Worm (Caenorhabditis elegans) whole organism, midembryonic: ENCODE results near the gene gtap-2.

Experiments
- T22C8.4 ChIP-seq: fragments of 200-800 bp; sonication (Bioruptor generic); IDR thresholded peaks from 2 replicates; pipeline ENCODE4 v1.3.6; 2022; ENCODE audit warnings: missing genetic modification characterization, missing compliant biosample characterization
- cog-1 ChIP-seq: sonication (generic microtip); optimal IDR thresholded peaks from 2 replicates; lab custom pipeline; 2016; ENCODE audit warnings: missing genetic modification characterization, missing compliant biosample characterization
- flt-1 ChIP-seq: fragments of 200-800 bp; sonication (Bioruptor generic); IDR thresholded peaks from 2 replicates; pipeline ENCODE4 v1.3.6; 2022; ENCODE audit warnings: missing genetic modification characterization, missing compliant biosample characterization
- klf-2 ChIP-seq: fragments of 200-800 bp; sonication (Bioruptor generic); conservative IDR thresholded peaks from 2 replicates; pipeline ENCODE4 v1.3.6; 2022; ENCODE audit warnings: missing genetic modification reagents, missing genetic modification characterization, missing compliant biosample characterization
- med-1 ChIP-seq: sonication (generic microtip); optimal IDR thresholded peaks from 2 replicates; lab custom pipeline; 2017; ENCODE audit warnings: missing genetic modification characterization, mild to moderate bottlenecking, missing compliant biosample characterization, antibody characterized with exemption, missing genetic modification reagents; ENCODE audit not compliant: insufficient read depth
- ref-1 ChIP-seq: fragments of 200-800 bp; sonication (Bioruptor generic); conservative IDR thresholded peaks from 2 replicates; pipeline ENCODE4 v1.3.6; 2022; ENCODE audit warnings: missing genetic modification reagents, missing genetic modification characterization, missing compliant biosample characterization
- tab-1 ChIP-seq: fragments of 200-800 bp; sonication (Bioruptor generic); IDR thresholded peaks from 2 replicates; pipeline ENCODE4 v1.3.6; 2022; ENCODE audit warnings: missing genetic modification characterization, missing compliant biosample characterization
- ztf-23 ChIP-seq: fragments of 200-800 bp; sonication (Bioruptor generic); IDR thresholded peaks from 2 replicates; pipeline ENCODE4 v1.3.6; 2022; ENCODE audit warnings: missing genetic modification reagents, missing genetic modification characterization, missing compliant biosample characterization
- ztf-29 ChIP-seq: fragments of 200-800 bp; sonication (Bioruptor generic); IDR thresholded peaks from 2 replicates; pipeline ENCODE4 v1.3.6; 2022; ENCODE audit warnings: missing genetic modification reagents, missing genetic modification characterization, missing compliant biosample characterization

gtap-2 gene

DNA sequence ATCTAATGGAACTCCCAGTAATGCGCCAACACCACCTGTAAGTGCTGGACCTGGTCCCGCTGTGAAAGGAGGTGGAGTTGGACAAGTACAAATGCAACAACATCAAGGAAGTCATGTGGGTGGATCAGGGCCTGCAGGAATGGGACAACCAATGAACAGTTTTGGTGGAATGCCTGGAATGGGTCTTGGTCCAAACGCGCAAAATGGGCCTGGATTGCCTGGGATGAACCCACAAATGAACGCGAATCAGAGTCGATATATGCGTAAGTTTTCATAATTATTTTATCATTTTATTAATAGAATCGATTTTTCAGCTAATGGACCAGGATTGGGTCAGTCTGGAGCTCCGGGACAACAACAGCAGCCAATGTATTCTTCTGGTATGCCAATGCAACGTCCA is 36.0 kb upstream of the gtap-2 start:
- no peak for TF ChIP-seq klf-2 (GFP tag; lab: Robert Waterston, UW)
- TF ChIP-seq T22C8.4 (GFP tag; lab: Robert Waterston, UW) = no peak
- no peak for TF ChIP-seq ztf-23 (GFP tag; lab: Robert Waterston, UW)
- TF ChIP-seq ref-1 (GFP tag; lab: Robert Waterston, UW) = no peak
- no peak for TF ChIP-seq flt-1 (GFP tag; lab: Robert Waterston, UW)
- no peak for TF ChIP-seq cog-1 (tag; lab: Kevin White, UChicago)
- no peak for TF ChIP-seq med-1 (GFP tag; lab: Kevin White, UChicago)
- no peak for TF ChIP-seq ztf-29 (GFP tag; lab: Robert Waterston, UW)
- TF ChIP-seq tab-1 (GFP tag; lab: Robert Waterston, UW) = no peak

DNA sequence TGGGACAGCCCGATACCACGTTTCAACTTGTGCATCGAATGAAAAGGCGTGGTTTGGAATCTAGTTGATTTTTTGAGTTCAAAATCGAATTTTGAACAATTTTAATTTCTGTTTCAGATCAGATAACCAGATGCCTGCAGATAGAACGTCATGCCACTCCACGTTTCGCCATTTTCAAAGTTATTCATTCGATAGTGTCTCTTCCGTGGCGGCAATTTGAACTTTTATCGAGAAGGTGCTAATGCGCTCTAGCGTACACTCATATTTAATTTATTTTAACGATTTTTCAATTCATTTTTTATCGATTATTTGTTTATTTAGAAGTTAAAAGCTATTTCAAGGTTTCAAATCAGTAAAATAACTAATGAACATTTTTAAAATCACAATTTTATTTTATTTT is 32.4 kb upstream of the gtap-2 start:
- TF ChIP-seq klf-2 (GFP tag; lab: Robert Waterston, UW) (no peak), cog-1 (tag; lab: Kevin White, UChicago) (no peak), ref-1 (GFP tag; lab: Robert Waterston, UW) (no peak), T22C8.4 (GFP tag; lab: Robert Waterston, UW) (no peak), ztf-23 (GFP tag; lab: Robert Waterston, UW) (no peak), tab-1 (GFP tag; lab: Robert Waterston, UW) (no peak), ztf-29 (GFP tag; lab: Robert Waterston, UW) (no peak)

DNA sequence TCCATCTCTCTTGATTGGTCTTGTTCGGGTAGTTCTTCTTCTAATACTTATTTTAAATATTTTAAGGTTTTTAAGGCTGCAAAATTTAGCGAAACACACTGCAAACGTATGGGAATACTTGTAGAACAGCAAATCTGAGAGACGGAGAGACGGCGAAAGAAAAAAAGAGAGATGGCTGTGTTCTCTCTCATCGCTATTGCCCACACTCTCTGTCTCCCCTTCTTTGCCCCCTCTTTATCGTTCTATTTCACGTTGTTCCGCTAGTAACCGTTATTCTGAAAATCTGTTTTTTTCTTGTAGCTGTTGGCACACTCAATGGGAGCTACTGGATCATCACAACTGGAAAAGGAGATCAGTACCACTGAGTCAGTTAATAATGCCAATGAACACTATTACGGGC is 32.0 kb upstream of the gtap-2 start, which contains the start of gene usp-46:
usp-46 (plus strand) TSS at position 301 of the 400 bp plus-strand sequence.
- 0 out of 2 replicates have a peak, but pooled peaks have one; percentile 39 for TF ChIP-seq flt-1 (GFP tag; lab: Robert Waterston, UW)
- no peak for TF ChIP-seq tab-1 (GFP tag; lab: Robert Waterston, UW)
- no peak for TF ChIP-seq cog-1 (tag; lab: Kevin White, UChicago)
- no peak for TF ChIP-seq med-1 (GFP tag; lab: Kevin White, UChicago)
- no peak for TF ChIP-seq T22C8.4 (GFP tag; lab: Robert Waterston, UW)

DNA sequence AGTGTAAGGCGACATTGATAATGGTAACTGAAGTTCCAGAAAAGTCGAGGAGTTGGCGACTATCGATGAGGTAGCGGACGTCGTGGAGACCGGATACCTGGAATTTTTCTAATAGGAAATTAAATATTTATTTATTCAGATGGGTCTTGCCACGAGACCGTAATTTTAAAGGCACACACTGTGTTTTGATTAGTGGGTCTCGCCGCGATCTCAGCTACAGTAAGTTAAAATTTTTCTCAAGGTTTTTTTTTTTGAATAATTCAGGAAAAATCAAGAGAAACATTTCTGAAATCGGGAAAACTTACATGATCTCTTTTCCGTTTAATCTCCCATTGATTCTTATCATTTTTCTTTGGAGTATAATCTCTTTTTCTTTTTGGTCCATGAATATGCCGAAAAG is 29.3 kb upstream of the gtap-2 start:
- TF ChIP-seq flt-1 (GFP tag; lab: Robert Waterston, UW) (no peak), cog-1 (tag; lab: Kevin White, UChicago) (no peak), med-1 (GFP tag; lab: Kevin White, UChicago) (no peak), ztf-23 (GFP tag; lab: Robert Waterston, UW) (no peak), T22C8.4 (GFP tag; lab: Robert Waterston, UW) (no peak), ztf-29 (GFP tag; lab: Robert Waterston, UW) (no peak), klf-2 (GFP tag; lab: Robert Waterston, UW) (no peak), ref-1 (GFP tag; lab: Robert Waterston, UW) (no peak), tab-1 (GFP tag; lab: Robert Waterston, UW) (no peak)

DNA sequence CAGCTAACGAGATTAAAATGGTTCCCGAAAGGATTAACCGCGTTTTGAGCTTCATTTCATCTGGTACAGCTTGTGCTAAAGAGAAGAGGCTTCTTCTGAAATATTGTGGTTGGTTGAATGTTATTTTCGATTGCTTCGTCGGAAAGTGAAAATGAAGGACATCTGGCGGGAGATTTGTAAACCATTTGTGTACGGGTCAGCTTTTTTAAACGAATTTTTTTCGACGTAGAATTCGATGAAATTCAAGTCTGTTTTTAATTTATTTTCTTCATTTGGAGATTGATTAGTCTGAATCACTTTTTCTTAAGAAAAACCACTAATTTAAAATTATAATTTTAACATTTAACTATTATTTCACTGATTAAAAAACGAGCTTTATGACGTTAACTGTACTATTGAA is 28.1 kb upstream of the gtap-2 start, which contains the start of gene sqv-3:
sqv-3 (minus strand) TSS at position 101 of the 400 bp plus-strand sequence.
- no peak for TF ChIP-seq ztf-29 (GFP tag; lab: Robert Waterston, UW)
- no peak for TF ChIP-seq T22C8.4 (GFP tag; lab: Robert Waterston, UW)
- TF ChIP-seq klf-2 (GFP tag; lab: Robert Waterston, UW) = no peak
- TF ChIP-seq ref-1 (GFP tag; lab: Robert Waterston, UW) = no peak
- no peak for TF ChIP-seq ztf-23 (GFP tag; lab: Robert Waterston, UW)
- TF ChIP-seq med-1 (GFP tag; lab: Kevin White, UChicago) = no peak
- TF ChIP-seq flt-1 (GFP tag; lab: Robert Waterston, UW) = no peak
- no peak for TF ChIP-seq tab-1 (GFP tag; lab: Robert Waterston, UW)

DNA sequence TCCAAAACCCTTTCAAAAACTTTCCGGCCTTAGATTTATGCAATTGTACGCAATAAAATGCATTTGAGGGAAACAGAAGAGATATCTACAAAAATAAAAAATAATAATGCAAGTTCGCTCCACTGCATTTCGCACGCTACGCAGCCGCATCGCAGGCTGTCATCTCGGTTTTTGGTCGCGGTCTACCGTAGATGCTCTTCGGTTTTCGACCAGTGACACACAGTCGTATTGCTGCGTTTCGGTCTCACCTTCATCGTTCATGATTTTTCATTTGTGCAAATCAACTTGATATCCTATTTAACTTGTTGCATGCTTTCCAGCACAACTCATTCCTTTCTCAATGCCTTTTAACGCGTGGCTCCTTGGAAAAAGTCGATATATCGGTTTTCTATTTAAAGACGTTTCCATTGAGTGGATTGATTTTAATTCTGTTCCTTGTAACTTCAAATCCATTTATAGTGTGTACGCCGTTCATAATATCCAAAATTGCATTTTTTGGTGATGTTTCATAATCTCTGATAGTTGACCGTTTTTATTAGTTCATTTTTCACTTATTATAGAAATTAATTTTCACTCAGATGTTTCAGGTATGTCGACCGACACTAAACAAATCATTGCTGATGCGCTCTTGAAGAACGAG is 27.6 kb upstream of the gtap-2 start, which contains the start of gene vha-1:
vha-1 (plus strand) TSS at position 590 of the 640 bp plus-strand sequence.
- TF ChIP-seq med-1 (GFP tag; lab: Kevin White, UChicago) = no peak
- peak; percentile 53 for TF ChIP-seq cog-1 (tag; lab: Kevin White, UChicago)
- TF ChIP-seq ztf-23 (GFP tag; lab: Robert Waterston, UW) = 0 out of 2 replicates have a peak, but pooled peaks have one; percentile 53
- TF ChIP-seq ztf-29 (GFP tag; lab: Robert Waterston, UW) = no peak
- TF ChIP-seq T22C8.4 (GFP tag; lab: Robert Waterston, UW) = no peak
- TF ChIP-seq tab-1 (GFP tag; lab: Robert Waterston, UW) = no peak
- TF ChIP-seq flt-1 (GFP tag; lab: Robert Waterston, UW) = no peak; the same call in 1 of the 2 replicates
- TF ChIP-seq ref-1 (GFP tag; lab: Robert Waterston, UW) = no peak
- no peak for TF ChIP-seq klf-2 (GFP tag; lab: Robert Waterston, UW)

DNA sequence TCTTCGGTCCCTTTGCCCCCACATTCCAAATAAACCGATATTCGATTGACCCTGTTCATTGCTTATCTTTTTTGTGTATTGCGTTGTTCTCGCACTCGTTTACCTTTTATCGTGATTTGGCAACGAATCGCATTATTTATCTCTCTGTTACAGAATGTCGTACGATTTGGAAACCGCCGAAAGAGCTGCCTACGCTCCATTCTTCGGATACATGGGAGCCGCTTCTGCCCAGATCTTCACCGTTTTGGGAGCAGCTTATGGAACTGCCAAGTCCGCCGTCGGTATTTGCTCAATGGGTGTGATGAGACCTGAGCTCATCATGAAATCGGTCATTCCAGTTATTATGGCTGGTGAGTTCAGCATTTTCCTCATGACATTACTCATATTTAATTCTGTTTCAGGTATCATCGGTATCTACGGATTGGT is 26.3 kb upstream of the gtap-2 start, which contains the start of gene vha-2:
vha-2 (plus strand) TSS at position 154 of the 426 bp plus-strand sequence.
- TF ChIP-seq ref-1 (GFP tag; lab: Robert Waterston, UW) (no peak), tab-1 (GFP tag; lab: Robert Waterston, UW) (no peak)

DNA sequence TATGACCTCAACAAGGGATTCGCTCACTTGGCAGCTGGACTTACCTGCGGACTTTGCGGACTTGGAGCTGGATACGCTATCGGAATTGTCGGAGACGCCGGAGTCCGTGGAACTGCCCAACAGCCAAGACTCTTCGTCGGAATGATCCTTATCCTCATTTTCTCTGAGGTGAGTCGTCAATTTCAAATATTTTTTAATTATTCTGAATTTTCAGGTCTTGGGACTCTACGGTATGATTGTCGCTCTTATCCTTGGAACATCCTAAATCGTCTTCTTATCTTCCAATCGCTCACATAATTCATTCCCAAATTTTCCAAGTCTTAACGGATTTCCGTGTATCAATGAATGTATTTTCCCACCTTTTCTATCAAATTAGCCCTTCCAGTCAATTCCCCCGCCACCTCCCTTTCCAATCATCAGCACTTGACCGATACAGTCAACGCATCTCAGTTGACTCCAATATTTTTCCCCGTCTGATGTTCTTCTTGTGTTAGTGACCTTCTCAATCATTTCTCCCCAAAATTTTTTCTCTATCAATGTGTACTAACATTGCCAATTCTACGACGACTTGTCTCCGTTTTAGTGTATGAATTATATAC is 25.8 kb upstream of the gtap-2 start, which contains the start of gene R10E11.6:
R10E11.6 (plus strand) TSS at position 524 of the 599 bp plus-strand sequence.
- TF ChIP-seq ref-1 (GFP tag; lab: Robert Waterston, UW) (no peak), med-1 (GFP tag; lab: Kevin White, UChicago) (no peak), ztf-23 (GFP tag; lab: Robert Waterston, UW) (no peak), flt-1 (GFP tag; lab: Robert Waterston, UW) (no peak), ztf-29 (GFP tag; lab: Robert Waterston, UW) (no peak), T22C8.4 (GFP tag; lab: Robert Waterston, UW) (no peak), tab-1 (GFP tag; lab: Robert Waterston, UW) (no peak), cog-1 (tag; lab: Kevin White, UChicago) (no peak), klf-2 (GFP tag; lab: Robert Waterston, UW) (no peak)
